Fruit fly (Drosophila melanogaster) whole organism, embryonic: ENCODE measurements around the gene SLC22A.
A peak's percentile ranks its signal among the peaks of the same experiment; 100 is the strongest.

Experiments
- Antp ChIP-seq: fragments of 200-800 bp; sonication (Bioruptor generic); optimal IDR thresholded peaks from 3 replicates; lab custom pipeline; 2016; ENCODE audit warnings: missing biosample characterization, missing genetic modification characterization
- CG12155 ChIP-seq: fragments of 200-800 bp; sonication (Bioruptor generic); optimal IDR thresholded peaks from 3 replicates; lab custom pipeline; 2016; ENCODE audit warnings: missing biosample characterization, missing genetic modification characterization
- CG17361 ChIP-seq: fragments of 200-800 bp; sonication (Bioruptor generic); IDR thresholded peaks from 3 replicates; pipeline ENCODE4 v1.3.6; 2022; ENCODE audit warnings: missing biosample characterization, missing genetic modification characterization
- CG17829 ChIP-seq: fragments of 200-800 bp; optimal IDR thresholded peaks from 2 replicates; lab custom pipeline; 2019; ENCODE audit warnings: missing biosample characterization, mild to moderate bottlenecking, missing genetic modification characterization, moderate library complexity
- CG18599 ChIP-seq: fragments of 200-800 bp; sonication (Bioruptor generic); optimal IDR thresholded peaks from 3 replicates; lab custom pipeline; 2017; ENCODE audit warnings: missing biosample characterization, missing genetic modification characterization, mild to moderate bottlenecking, moderate library complexity, missing genetic modification reagents
- CG18619 ChIP-seq: fragments of 200-800 bp; sonication (Bioruptor generic); optimal IDR thresholded peaks from 3 replicates; lab custom pipeline; 2017; ENCODE audit warnings: missing biosample characterization, mild to moderate bottlenecking, missing genetic modification characterization
- CG2120 ChIP-seq: fragments of 200-800 bp; sonication (Bioruptor generic); optimal IDR thresholded peaks from 3 replicates; lab custom pipeline; 2016; ENCODE audit warnings: missing biosample characterization, missing genetic modification characterization
- CG2678 ChIP-seq: fragments of 200-800 bp; sonication (Bioruptor generic); optimal IDR thresholded peaks from 3 replicates; lab custom pipeline; 2019; ENCODE audit warnings: missing biosample characterization, mild to moderate bottlenecking, missing genetic modification characterization, moderate library complexity
- CG30403 ChIP-seq: fragments of 200-800 bp; sonication (Bioruptor generic); optimal IDR thresholded peaks from 3 replicates; lab custom pipeline; 2016; ENCODE audit warnings: missing biosample characterization, missing genetic modification characterization
- CG7556 ChIP-seq: fragments of 200-800 bp; sonication (Bioruptor generic); optimal IDR thresholded peaks from 2 replicates; lab custom pipeline; 2017; ENCODE audit warnings: missing biosample characterization, mild to moderate bottlenecking, missing genetic modification characterization
- CG7987 ChIP-seq: fragments of 200-800 bp; sonication (Bioruptor generic); optimal IDR thresholded peaks from 2 replicates; lab custom pipeline; 2018; ENCODE audit warnings: missing biosample characterization, mild to moderate bottlenecking, missing genetic modification characterization, moderate library complexity
- D19B ChIP-seq: fragments of 200-800 bp; sonication (Bioruptor generic); optimal IDR thresholded peaks from 2 replicates; lab custom pipeline; 2017; ENCODE audit warnings: missing biosample characterization, mild to moderate bottlenecking, missing genetic modification characterization
- Dfd ChIP-seq, 2 experiments: fragments of >200 bp; optimal IDR thresholded peaks; 2 replicates each; lab custom pipeline; 2017; ENCODE audit warnings: missing biosample characterization in 2 of 2, missing genetic modification characterization in 2 of 2
- Doc3 ChIP-seq: fragments of 200-800 bp; sonication (Bioruptor generic); IDR thresholded peaks from 3 replicates; pipeline ENCODE4 v1.3.6; 2022; ENCODE audit warnings: missing biosample characterization, missing genetic modification characterization; ENCODE audit not compliant: partially characterized antibody
- Gsc ChIP-seq: fragments of 200-800 bp; sonication (Bioruptor generic); IDR thresholded peaks from 2 replicates; pipeline ENCODE4 v1.3.6; 2022; ENCODE audit warnings: missing biosample characterization, missing genetic modification characterization
- Hand ChIP-seq: fragments of 200-800 bp; sonication (Bioruptor generic); optimal IDR thresholded peaks from 2 replicates; lab custom pipeline; 2017; ENCODE audit warnings: mild to moderate bottlenecking, missing biosample characterization, missing genetic modification reagents, missing genetic modification characterization
- Hr51 ChIP-seq, 2 experiments: fragments of 200-800 bp; sonication (Bioruptor generic); optimal IDR thresholded peaks; 2 replicates in 1 of 2; 3 replicates in 1 of 2; lab custom pipeline; 2016 to 2018; ENCODE audit warnings: missing biosample characterization in 2 of 2, missing genetic modification characterization in 2 of 2, mild to moderate bottlenecking in 1 of 2, moderate library complexity in 1 of 2
- Med ChIP-seq: fragments of 200-800 bp; sonication (Bioruptor generic); peaks from one replicate; lab custom pipeline; 2016; ENCODE audit warnings: missing biosample characterization, missing genetic modification characterization, mild to moderate bottlenecking, inconsistent platforms, moderate library complexity
- NK7.1 ChIP-seq: fragments of 200-800 bp; sonication (Bioruptor generic); optimal IDR thresholded peaks from 3 replicates; lab custom pipeline; 2016; ENCODE audit warnings: missing biosample characterization, missing genetic modification characterization
- Nf-YC ChIP-seq: fragments of 200-800 bp; optimal IDR thresholded peaks from 3 replicates; lab custom pipeline; 2019; ENCODE audit warnings: missing biosample characterization, mild to moderate bottlenecking, missing genetic modification characterization, moderate library complexity
- NfI ChIP-seq: fragments of 200-800 bp; sonication (Bioruptor generic); optimal IDR thresholded peaks from 3 replicates; lab custom pipeline; 2018; ENCODE audit warnings: missing biosample characterization, mild to moderate bottlenecking, missing genetic modification characterization, moderate library complexity
- Oaz ChIP-seq: fragments of 200-800 bp; sonication (Bioruptor generic); IDR thresholded peaks from 2 replicates; pipeline ENCODE4 v1.3.6; 2022; ENCODE audit warnings: missing biosample characterization, missing genetic modification characterization
- br ChIP-seq: fragments of >200 bp; optimal IDR thresholded peaks from 2 replicates; lab custom pipeline; 2017
- chif ChIP-seq, 2 experiments: fragments of 200-800 bp; sonication (Bioruptor generic); optimal IDR thresholded peaks; 3 replicates each; lab custom pipeline; 2016; ENCODE audit warnings: missing biosample characterization in 2 of 2, missing genetic modification characterization in 2 of 2
- corto ChIP-seq: fragments of 200-800 bp; sonication (Bioruptor generic); optimal IDR thresholded peaks from 2 replicates; lab custom pipeline; 2016; ENCODE audit warnings: missing biosample characterization, mild to moderate bottlenecking, missing genetic modification characterization, moderate library complexity
- crol ChIP-seq: fragments of 200-800 bp; sonication (Bioruptor generic); IDR thresholded peaks from 2 replicates; pipeline ENCODE4 v1.3.6; 2022; ENCODE audit warnings: missing biosample characterization, missing genetic modification characterization
- dati ChIP-seq: fragments of 200-800 bp; sonication (Bioruptor generic); IDR thresholded peaks from 2 replicates; pipeline ENCODE4 v1.3.6; 2022; ENCODE audit warnings: missing biosample characterization, missing genetic modification characterization
- dmrt99B ChIP-seq: fragments of 200-800 bp; sonication (Bioruptor generic); optimal IDR thresholded peaks from 2 replicates; lab custom pipeline; 2018; ENCODE audit warnings: missing biosample characterization, mild to moderate bottlenecking, missing genetic modification characterization, moderate library complexity
- gcm2 ChIP-seq: fragments of 200-800 bp; sonication (Bioruptor generic); optimal IDR thresholded peaks from 2 replicates; lab custom pipeline; 2016; ENCODE audit warnings: missing biosample characterization, missing genetic modification characterization
- hth ChIP-seq: fragments of >200 bp; optimal IDR thresholded peaks from 2 replicates; lab custom pipeline; 2017; ENCODE audit warnings: inconsistent platforms
- lbe ChIP-seq: fragments of 200-800 bp; sonication (Bioruptor generic); optimal IDR thresholded peaks from 2 replicates; lab custom pipeline; 2016; ENCODE audit warnings: missing biosample characterization, mild to moderate bottlenecking, missing genetic modification characterization
- row ChIP-seq: fragments of 200-800 bp; sonication (Bioruptor generic); IDR thresholded peaks from 3 replicates; pipeline ENCODE4 v1.3.6; 2022; ENCODE audit warnings: missing biosample characterization, missing genetic modification characterization
- sens ChIP-seq: fragments of 200-800 bp; sonication (Bioruptor generic); peaks from one replicate; lab custom pipeline; 2016; ENCODE audit warnings: missing biosample characterization, missing genetic modification characterization
- ssp ChIP-seq: fragments of 200-800 bp; sonication (Bioruptor generic); IDR thresholded peaks from 2 replicates; pipeline ENCODE4 v1.3.6; 2022; ENCODE audit warnings: missing biosample characterization, missing genetic modification characterization
- sug ChIP-seq: fragments of 200-800 bp; optimal IDR thresholded peaks from 2 replicates; lab custom pipeline; 2019; ENCODE audit warnings: missing biosample characterization, mild to moderate bottlenecking, missing genetic modification characterization, moderate library complexity
- trem ChIP-seq: fragments of 200-800 bp; optimal IDR thresholded peaks from 3 replicates; lab custom pipeline; 2019; ENCODE audit warnings: missing biosample characterization, mild to moderate bottlenecking, missing genetic modification characterization, moderate library complexity
- zen ChIP-seq: fragments of 200-800 bp; sonication (Bioruptor generic); optimal IDR thresholded peaks from 3 replicates; lab custom pipeline; 2018; ENCODE audit warnings: missing biosample characterization, mild to moderate bottlenecking, missing genetic modification characterization, moderate library complexity

SLC22A gene

dm6 chr3L:21972162-21973022 lies 37.9 kb downstream of the SLC22A start (continued):
- peak; percentile 24 for TF ChIP-seq CG18599 (GFP tag; lab: Kevin White, UChicago)
- TF ChIP-seq CG7987 (GFP tag; lab: Kevin White, UChicago): peak; percentile 15
- TF ChIP-seq dati (GFP tag; lab: Robert Waterston, UW): no peak
- no peak for TF ChIP-seq CG30403 (GFP tag; lab: Kevin White, UChicago)
- TF ChIP-seq sug: peak; percentile 60
- TF ChIP-seq sens (GFP tag; lab: Kevin White, UChicago): peak; percentile 79
- TF ChIP-seq CG2120 (GFP tag; lab: Kevin White, UChicago): peak; percentile 11
- no peak for TF ChIP-seq Hr51 (GFP tag; optimal IDR thresholded peaks at IDR 0.05; lab: Kevin White, UChicago)
- no peak for TF ChIP-seq chif (GFP tag; optimal IDR thresholded peaks at IDR 0.05; lab: Kevin White, UChicago)
- TF ChIP-seq corto (GFP tag; lab: Kevin White, UChicago): peak; percentile 27
- no peak for TF ChIP-seq trem (tag; lab: Kevin White, UChicago)
- peak; percentile 51 for TF ChIP-seq lbe
- peak; percentile 9 for TF ChIP-seq dmrt99B (tag; lab: Kevin White, UChicago)
- no peak for TF ChIP-seq Hand (GFP tag; lab: Kevin White, UChicago)
- no peak for TF ChIP-seq NfI (GFP tag; lab: Kevin White, UChicago)
- TF ChIP-seq CG2678 (tag; lab: Kevin White, UChicago): peak; percentile 32
- peak; percentile 2 for TF ChIP-seq CG18619 (GFP tag; lab: Kevin White, UChicago)
- TF ChIP-seq gcm2: no peak
- TF ChIP-seq CG7556 (GFP tag; lab: Kevin White, UChicago): peak; percentile 14
- TF ChIP-seq, all 482 proteins: peak for 21

dm6 chr3L:21973640-21974039 lies 39.1 kb downstream of the SLC22A start:
- no peak for TF ChIP-seq Oaz
- TF ChIP-seq zen: no peak
- TF ChIP-seq br (lab: Kevin White, UChicago): no peak
- peak; percentile 47 for TF ChIP-seq D19B
- TF ChIP-seq Antp (GFP tag; lab: Kevin White, UChicago): no peak
- no peak for TF ChIP-seq CG17361
- TF ChIP-seq row (GFP tag; lab: Robert Waterston, UW): peak; percentile 36; the same call in 2 of the 3 replicates
- TF ChIP-seq Dfd (GFP tag; optimal IDR thresholded peaks at IDR 0.05; lab: Kevin White, UChicago): no peak
- TF ChIP-seq NK7.1 (GFP tag; lab: Kevin White, UChicago): no peak
- TF ChIP-seq sens (GFP tag; lab: Kevin White, UChicago): peak; percentile 72
- TF ChIP-seq Doc3 (GFP tag; lab: Robert Waterston, UW): no peak
- peak; percentile 81 for TF ChIP-seq Med (GFP tag; lab: Kevin White, UChicago)
- no peak for TF ChIP-seq hth (lab: Kevin White, UChicago)

dm6 chr3L:21979789-21980188 lies 45.3 kb downstream of the SLC22A start:
- TF ChIP-seq CG17829: no peak
- TF ChIP-seq Gsc (GFP tag; lab: Robert Waterston, UW): no peak
- no peak for TF ChIP-seq ssp
- TF ChIP-seq dmrt99B (tag; lab: Kevin White, UChicago): no peak
- TF ChIP-seq crol: peak; percentile 48

dm6 chr3L:21984910-21985309 lies 50.4 kb downstream of the SLC22A start, which contains the start of gene Act79B:
Gene Act79B, plus strand, starts transcription at chr3L:21985210.
- TF ChIP-seq Nf-YC (no peak), CG12155 (GFP tag; lab: Kevin White, UChicago) (no peak)
